Fruit fly (Drosophila melanogaster): ENCODE data around the gene CSN8.
A peak's percentile ranks its signal among the peaks of the same experiment; 100 is the strongest.

CSN8 gene

DNA sequence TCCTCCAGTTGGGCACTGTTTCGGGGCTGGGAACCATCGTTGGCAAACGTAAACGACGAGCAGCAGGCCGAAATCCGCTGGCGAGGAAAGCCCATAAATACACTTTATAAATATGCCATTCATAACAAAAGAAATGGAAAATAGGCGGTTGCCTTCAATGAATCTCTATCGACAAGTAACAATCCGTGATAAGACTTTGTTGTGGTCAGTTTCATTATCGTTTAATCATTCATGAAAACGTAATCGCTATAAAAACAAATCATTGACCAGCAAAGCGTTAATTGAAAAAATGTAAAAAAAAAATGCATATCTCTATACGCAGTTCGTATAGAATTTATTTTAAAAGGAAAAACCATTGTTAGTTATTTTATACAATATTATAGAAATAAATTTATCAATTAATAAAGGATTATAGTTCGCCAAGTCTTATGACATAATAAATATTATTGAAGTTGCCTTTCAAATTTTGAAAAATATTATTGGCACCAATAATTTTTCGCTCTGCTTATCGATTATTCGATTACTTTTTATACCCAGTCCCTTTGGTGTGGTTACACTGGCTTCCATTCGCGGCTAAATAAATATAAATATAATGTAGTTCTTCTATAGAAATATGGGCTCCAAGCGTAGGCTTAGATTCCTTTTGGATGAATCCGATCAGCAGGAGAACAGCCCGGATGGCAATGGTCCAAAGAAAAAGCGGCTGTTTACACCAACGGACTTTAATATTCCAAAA is 35.4 kb downstream of the CSN8 start, which contains the start of gene CG31898 (continued):
- TF ChIP-seq Bgb (GFP tag; IDR thresholded peaks at IDR 0.05; ENCODE audit: partially characterized antibody) = no peak; the same call in 1 of the 2 replicates
- no peak for TF ChIP-seq CG34376 (GFP tag; optimal IDR thresholded peaks at IDR 0.05)
- no peak for TF ChIP-seq gfzf (GFP tag; optimal IDR thresholded peaks at IDR 0.05)
- TF ChIP-seq unc-4 (GFP tag; IDR thresholded peaks at IDR 0.05; ENCODE audit: partially characterized antibody) = 0 out of 2 replicates have a peak, but pooled peaks have one; percentile 26
- peak; percentile 52; the same call in 2 of the 4 replicates for TF ChIP-seq Dll (GFP tag; IDR thresholded peaks at IDR 0.05; ENCODE audit: partially characterized antibody)
- TF ChIP-seq Lim3 (GFP tag; IDR thresholded peaks at IDR 0.05) = no peak
- TF ChIP-seq vnd (GFP tag; IDR thresholded peaks at IDR 0.05; ENCODE audit: partially characterized antibody) = no peak
- no peak for TF ChIP-seq hth (optimal IDR thresholded peaks at IDR 0.05)
- no peak for TF ChIP-seq Hmx (GFP tag; optimal IDR thresholded peaks at IDR 0.05)
- no peak for TF ChIP-seq CG12071 (GFP tag; optimal IDR thresholded peaks at IDR 0.05)
- TF ChIP-seq CG10267 (tag; optimal IDR thresholded peaks at IDR 0.05) = peak; percentile 23
- peak; percentile 48; the same call in 1 of the 2 replicates for TF ChIP-seq nerfin-2 (GFP tag; IDR thresholded peaks at IDR 0.05; ENCODE audit: partially characterized antibody)
- TF ChIP-seq CG30020 (tag; optimal IDR thresholded peaks at IDR 0.05) = no peak
- no peak for TF ChIP-seq wor (GFP tag; IDR thresholded peaks at IDR 0.05)
- TF ChIP-seq Doc2 (GFP tag; IDR thresholded peaks at IDR 0.05) = no peak
- TF ChIP-seq mirr (GFP tag; optimal IDR thresholded peaks at IDR 0.05) = no peak
- no peak for TF ChIP-seq sug (tag; optimal IDR thresholded peaks at IDR 0.05)
- no peak for TF ChIP-seq CG12299 (tag; optimal IDR thresholded peaks at IDR 0.05)
- no peak for TF ChIP-seq Sry-δ (GFP tag; optimal IDR thresholded peaks at IDR 0.05)
- no peak for TF ChIP-seq chif (GFP tag; optimal IDR thresholded peaks at IDR 0.05)
- peak; percentile 16 for TF ChIP-seq CG15514 (GFP tag; optimal IDR thresholded peaks at IDR 0.05)
- TF ChIP-seq CG4730 (GFP tag; IDR thresholded peaks at IDR 0.05) = no peak
- no peak for TF ChIP-seq HLH54F (GFP tag; optimal IDR thresholded peaks at IDR 0.05)
- TF ChIP-seq CG12744 (GFP tag; optimal IDR thresholded peaks at IDR 0.05) = no peak
- TF ChIP-seq luna (GFP tag; optimal IDR thresholded peaks at IDR 0.05) = no peak
- no peak for TF ChIP-seq CrebB (tag; optimal IDR thresholded peaks at IDR 0.05)
- no peak for TF ChIP-seq Oli (tag; optimal IDR thresholded peaks at IDR 0.05)
- peak; percentile 94 for TF ChIP-seq E2f2 (GFP tag; IDR thresholded peaks at IDR 0.05)
- TF ChIP-seq da (GFP tag; optimal IDR thresholded peaks at IDR 0.05) = no peak
- no peak for TF ChIP-seq CG12104 (GFP tag; optimal IDR thresholded peaks at IDR 0.05)
- TF ChIP-seq CG32772 (GFP tag; IDR thresholded peaks at IDR 0.05) = no peak
- TF ChIP-seq sna (GFP tag; IDR thresholded peaks at IDR 0.05; ENCODE audit: partially characterized antibody) = no peak
- no peak for TF ChIP-seq Bteb2 (GFP tag; optimal IDR thresholded peaks at IDR 0.05)
- no peak for TF ChIP-seq nmo (GFP tag; optimal IDR thresholded peaks at IDR 0.05)
- no peak for TF ChIP-seq Mad (GFP tag; optimal IDR thresholded peaks at IDR 0.05)
- TF ChIP-seq CG7556 (GFP tag; optimal IDR thresholded peaks at IDR 0.05) = no peak
- no peak for TF ChIP-seq az2 (GFP tag; optimal IDR thresholded peaks at IDR 0.05)
- peak; percentile 43 for TF ChIP-seq pzg (GFP tag; optimal IDR thresholded peaks at IDR 0.05)
- no peak for TF ChIP-seq Doc3 (GFP tag; IDR thresholded peaks at IDR 0.05; ENCODE audit: partially characterized antibody)
- no peak for TF ChIP-seq CG11247 (GFP tag; IDR thresholded peaks at IDR 0.05)
- no peak for TF ChIP-seq kni (GFP tag; optimal IDR thresholded peaks at IDR 0.05)
- no peak for TF ChIP-seq ham (GFP tag; IDR thresholded peaks at IDR 0.05)
- TF ChIP-seq klu (GFP tag; IDR thresholded peaks at IDR 0.05) = no peak
- no peak for TF ChIP-seq HLH3B (GFP tag; IDR thresholded peaks at IDR 0.05)
- TF ChIP-seq CG14014 (GFP tag; IDR thresholded peaks at IDR 0.05) = no peak
- no peak for TF ChIP-seq pho (GFP tag; optimal IDR thresholded peaks at IDR 0.05)
- no peak for TF ChIP-seq dysf (GFP tag; IDR thresholded peaks at IDR 0.05)
- TF ChIP-seq CG12659 (GFP tag; optimal IDR thresholded peaks at IDR 0.05) = peak; percentile 1
- no peak for TF ChIP-seq Neu2 (GFP tag; optimal IDR thresholded peaks at IDR 0.05; ENCODE audit: borderline replicate concordance)
- no peak for TF ChIP-seq Hsf (GFP tag; optimal IDR thresholded peaks at IDR 0.05)

Data from whole organism, embryonic.